Fruit fly (Drosophila melanogaster): ENCODE results near the gene CG46465.

dm6 chr2L:19036105-19036714 lies 43.9 kb downstream of the CG46465 start:
- TF ChIP-seq lz (GFP tag; optimal IDR thresholded peaks at IDR 0.05) (no peak), CG10669 (GFP tag; optimal IDR thresholded peaks at IDR 0.05) (no peak), fd59A (GFP tag; optimal IDR thresholded peaks at IDR 0.05) (no peak)
